Fruit fly (Drosophila melanogaster): ENCODE data around the gene CG9121.

DNA sequence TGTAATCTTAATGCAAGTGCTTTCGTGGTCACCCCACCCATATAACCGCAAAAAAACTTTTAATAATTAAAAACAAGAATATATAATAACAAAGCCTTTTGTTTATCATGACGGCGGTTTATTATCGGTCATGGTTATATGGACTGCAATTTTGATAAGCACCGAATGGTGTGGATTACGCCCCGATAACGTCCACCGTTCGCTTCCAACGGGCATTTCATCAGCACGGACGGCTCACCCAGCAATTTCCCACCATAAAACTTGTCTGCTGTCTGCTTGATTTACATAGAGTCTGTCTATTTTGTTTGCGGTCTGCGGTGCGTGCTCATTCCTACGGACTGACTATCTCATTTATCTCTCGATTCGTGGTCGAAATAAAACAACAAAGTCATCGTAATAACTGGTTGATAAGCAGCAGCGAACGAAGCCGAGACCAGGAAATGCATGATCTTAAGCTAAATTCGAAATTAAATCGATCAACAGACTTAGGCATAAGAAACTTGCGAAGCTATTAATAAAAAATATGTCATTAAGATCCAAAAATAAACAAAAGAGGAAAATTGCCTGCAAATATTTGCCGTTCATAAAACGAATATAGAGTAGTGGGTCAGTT lies 44.6 kb upstream of the CG9121 start:
- no peak for TF ChIP-seq CG8089 (GFP tag; optimal IDR thresholded peaks at IDR 0.05)
- TF ChIP-seq gce (GFP tag; IDR thresholded peaks at IDR 0.05), result no peak

All from whole organism, embryonic.